Worm (Caenorhabditis elegans) whole organism, L4/young adult: ENCODE data around the gene nhr-11.

Source experiments
- W03F9.2 ChIP-seq: fragments of 150-350 bp; optimal IDR thresholded peaks from 2 replicates; lab custom pipeline; 2014; ENCODE audit warnings: missing biosample characterization, missing genetic modification characterization
- dao-5 ChIP-seq: sonication (generic microtip); optimal IDR thresholded peaks from 2 replicates; lab custom pipeline; 2016; ENCODE audit warnings: missing genotype, missing genetic modification characterization, moderate library complexity, missing compliant biosample characterization
- him-1 ChIP-seq: sonication (generic microtip); optimal IDR thresholded peaks from 2 replicates; lab custom pipeline; 2016; ENCODE audit warnings: missing genotype, missing genetic modification reagents, missing genetic modification characterization, missing compliant biosample characterization

DNA sequence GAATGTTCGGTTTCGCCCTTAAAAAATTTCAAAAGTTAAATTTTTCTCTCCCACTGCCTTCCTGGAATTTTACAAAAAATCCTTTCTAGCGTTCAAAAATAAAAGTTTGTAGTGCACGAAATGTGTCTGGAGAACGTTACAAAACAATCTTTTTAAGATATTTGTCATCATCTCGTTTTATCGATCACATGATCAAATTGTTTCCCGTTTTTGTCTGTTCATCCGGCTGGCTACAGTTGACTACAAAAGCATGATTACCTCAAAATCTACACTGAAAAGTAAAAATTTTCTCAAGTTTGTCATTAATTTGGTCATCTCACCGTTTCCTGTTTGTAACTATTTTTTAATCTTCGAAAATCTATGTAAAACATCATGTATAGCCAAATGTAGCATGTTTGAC lies 18.8 kb upstream of the nhr-11 start:
- TF ChIP-seq dao-5 (tag; lab: Kevin White, UChicago) (no peak), him-1 (tag; lab: Kevin White, UChicago) (no peak), W03F9.2 (tag; lab: Kevin White, UChicago) (no peak)
